Fruit fly (Drosophila melanogaster) whole organism, embryonic: ENCODE data around the gene CG5107.

ENCODE experiments used
- ATbp ChIP-seq: fragments of 200-800 bp; sonication (Bioruptor generic); optimal IDR thresholded peaks from 2 replicates; lab custom pipeline; 2017; ENCODE audit warnings: missing biosample characterization, mild to moderate bottlenecking, missing genetic modification characterization, missing genetic modification reagents
- Aef1 ChIP-seq: fragments of 200-800 bp; sonication (Bioruptor generic); IDR thresholded peaks from 3 replicates; pipeline ENCODE4 v1.3.6; 2022; ENCODE audit warnings: missing biosample characterization, missing genetic modification characterization
- CG12299 ChIP-seq: fragments of 200-800 bp; sonication (Bioruptor generic); optimal IDR thresholded peaks from 2 replicates; lab custom pipeline; 2018; ENCODE audit warnings: missing biosample characterization, mild to moderate bottlenecking, missing genetic modification characterization
- CG12769 ChIP-seq: fragments of 200-800 bp; sonication (Bioruptor generic); optimal IDR thresholded peaks from 2 replicates; lab custom pipeline; 2019; ENCODE audit warnings: missing biosample characterization, mild to moderate bottlenecking, missing genetic modification characterization, moderate library complexity
- CG14050 ChIP-seq: fragments of 200-800 bp; sonication (Bioruptor generic); IDR thresholded peaks from 3 replicates; pipeline ENCODE4 v1.3.6; 2022; ENCODE audit warnings: missing biosample characterization, missing genetic modification characterization
- CG17612 ChIP-seq: fragments of 200-800 bp; sonication (Bioruptor generic); IDR thresholded peaks from 2 replicates; pipeline ENCODE4 v1.3.6; 2022; ENCODE audit warnings: missing biosample characterization, missing genetic modification characterization
- CG17829 ChIP-seq: fragments of 200-800 bp; optimal IDR thresholded peaks from 2 replicates; lab custom pipeline; 2019; ENCODE audit warnings: missing biosample characterization, mild to moderate bottlenecking, missing genetic modification characterization, moderate library complexity
- CG1792 ChIP-seq: fragments of 200-800 bp; sonication (Bioruptor generic); optimal IDR thresholded peaks from 2 replicates; lab custom pipeline; 2016; ENCODE audit warnings: missing biosample characterization, missing genetic modification characterization
- CG2678 ChIP-seq: fragments of 200-800 bp; sonication (Bioruptor generic); optimal IDR thresholded peaks from 3 replicates; lab custom pipeline; 2019; ENCODE audit warnings: missing biosample characterization, mild to moderate bottlenecking, missing genetic modification characterization, moderate library complexity
- CG30020 ChIP-seq: fragments of 200-800 bp; optimal IDR thresholded peaks from 2 replicates; lab custom pipeline; 2019; ENCODE audit warnings: missing biosample characterization, mild to moderate bottlenecking, missing genetic modification characterization, moderate library complexity
- CG32532 ChIP-seq: fragments of 200-800 bp; sonication (Bioruptor generic); IDR thresholded peaks from 2 replicates; pipeline ENCODE4 v1.3.6; 2022; ENCODE audit warnings: missing biosample characterization, missing genetic modification characterization
- CG34376 ChIP-seq: fragments of 200-800 bp; sonication (Bioruptor generic); optimal IDR thresholded peaks from 2 replicates; lab custom pipeline; 2018; ENCODE audit warnings: missing biosample characterization, mild to moderate bottlenecking, missing genetic modification characterization
- CG3838 ChIP-seq: fragments of 200-800 bp; sonication (Bioruptor generic); optimal IDR thresholded peaks from 3 replicates; lab custom pipeline; 2016; ENCODE audit warnings: missing biosample characterization, missing genetic modification characterization
- CG4360 ChIP-seq: fragments of 200-800 bp; sonication (Bioruptor generic); IDR thresholded peaks from 2 replicates; pipeline ENCODE4 v1.3.6; 2022; ENCODE audit warnings: missing biosample characterization, missing genetic modification characterization
- CG4404 ChIP-seq: fragments of 200-800 bp; sonication (Bioruptor generic); IDR thresholded peaks from 2 replicates; pipeline ENCODE4 v1.3.6; 2022; ENCODE audit warnings: missing biosample characterization, missing genetic modification characterization
- CG6254 ChIP-seq: fragments of 200-800 bp; sonication (Bioruptor generic); optimal IDR thresholded peaks from 3 replicates; lab custom pipeline; 2017; ENCODE audit warnings: mild to moderate bottlenecking, missing biosample characterization, missing genetic modification reagents, missing genetic modification characterization
- CG7928 ChIP-seq: fragments of 200-800 bp; sonication (Bioruptor generic); optimal IDR thresholded peaks from 2 replicates; lab custom pipeline; 2017; ENCODE audit warnings: missing biosample characterization, mild to moderate bottlenecking, missing genetic modification characterization
- CG9215 ChIP-seq: fragments of 200-800 bp; sonication (Bioruptor generic); IDR thresholded peaks from 2 replicates; pipeline ENCODE4 v1.3.6; 2022; ENCODE audit warnings: missing biosample characterization, missing genetic modification characterization
- CrebB ChIP-seq: fragments of 200-800 bp; sonication (Bioruptor generic); optimal IDR thresholded peaks from 3 replicates; lab custom pipeline; 2018; ENCODE audit warnings: missing biosample characterization, mild to moderate bottlenecking, missing genetic modification characterization
- D ChIP-seq, 2 experiments: fragments of 200-800 bp in 1 of 2; fragments of >200 bp in 1 of 2; sonication (Bioruptor generic) in 1 of 2; optimal IDR thresholded peaks; 2 replicates in 1 of 2; 3 replicates in 1 of 2; lab custom pipeline; 2017; ENCODE audit warnings: mild to moderate bottlenecking in 1 of 2, missing biosample characterization in 1 of 2, missing genetic modification characterization in 1 of 2, missing genetic modification reagents in 1 of 2
- Doc2 ChIP-seq: fragments of 200-800 bp; sonication (Bioruptor generic); IDR thresholded peaks from 2 replicates; pipeline ENCODE4 v1.3.6; 2022; ENCODE audit warnings: missing biosample characterization, missing genetic modification characterization
- GATAe ChIP-seq: fragments of 200-800 bp; sonication (Bioruptor generic); conservative IDR thresholded peaks from 2 replicates; pipeline ENCODE4 v1.3.6; 2022; ENCODE audit warnings: missing biosample characterization, missing genetic modification characterization
- HLHmδ ChIP-seq: fragments of 200-800 bp; sonication (Bioruptor generic); optimal IDR thresholded peaks from 2 replicates; lab custom pipeline; 2018; ENCODE audit warnings: missing biosample characterization, mild to moderate bottlenecking, missing genetic modification characterization, moderate library complexity
- Hsf ChIP-seq: fragments of 200-800 bp; sonication (Bioruptor generic); optimal IDR thresholded peaks from 3 replicates; lab custom pipeline; 2016; ENCODE audit warnings: missing biosample characterization, missing genetic modification characterization
- Myb ChIP-seq: fragments of 200-800 bp; sonication (Bioruptor generic); optimal IDR thresholded peaks from 2 replicates; lab custom pipeline; 2016; ENCODE audit warnings: missing biosample characterization, missing genetic modification characterization
- NfI ChIP-seq: fragments of 200-800 bp; sonication (Bioruptor generic); optimal IDR thresholded peaks from 3 replicates; lab custom pipeline; 2018; ENCODE audit warnings: missing biosample characterization, mild to moderate bottlenecking, missing genetic modification characterization, moderate library complexity
- Oli ChIP-seq: fragments of 200-800 bp; sonication (Bioruptor generic); optimal IDR thresholded peaks from 2 replicates; lab custom pipeline; 2018; ENCODE audit warnings: missing biosample characterization, mild to moderate bottlenecking, missing genetic modification characterization, moderate library complexity
- Ravus ChIP-seq: fragments of 200-800 bp; sonication (Bioruptor generic); IDR thresholded peaks from 2 replicates; pipeline ENCODE4 v1.3.6; 2022; ENCODE audit warnings: missing biosample characterization, missing genetic modification characterization
- abd-A ChIP-seq: fragments of 200-800 bp; sonication (Bioruptor generic); optimal IDR thresholded peaks from 3 replicates; lab custom pipeline; 2019; ENCODE audit warnings: missing biosample characterization, mild to moderate bottlenecking, missing genetic modification characterization, moderate library complexity
- ac ChIP-seq: fragments of 200-800 bp; sonication (Bioruptor generic); optimal IDR thresholded peaks from 3 replicates; lab custom pipeline; 2017; ENCODE audit warnings: missing biosample characterization, mild to moderate bottlenecking, missing genetic modification characterization
- bsh ChIP-seq, 2 experiments: fragments of 200-800 bp; sonication (Bioruptor generic); optimal IDR thresholded peaks; 2 replicates each; lab custom pipeline; 2017 to 2018; ENCODE audit warnings: mild to moderate bottlenecking in 2 of 2, missing biosample characterization in 2 of 2, missing genetic modification characterization in 2 of 2, moderate library complexity in 1 of 2
- chif ChIP-seq, 2 experiments: fragments of 200-800 bp; sonication (Bioruptor generic); optimal IDR thresholded peaks; 3 replicates each; lab custom pipeline; 2016; ENCODE audit warnings: missing biosample characterization in 2 of 2, missing genetic modification characterization in 2 of 2
- da ChIP-seq: fragments of 200-800 bp; sonication (Bioruptor generic); optimal IDR thresholded peaks from 2 replicates; lab custom pipeline; 2016; ENCODE audit warnings: missing biosample characterization, missing genetic modification characterization
- dati ChIP-seq: fragments of 200-800 bp; sonication (Bioruptor generic); IDR thresholded peaks from 2 replicates; pipeline ENCODE4 v1.3.6; 2022; ENCODE audit warnings: missing biosample characterization, missing genetic modification characterization
- dimm ChIP-seq: fragments of 200-800 bp; sonication (Bioruptor generic); IDR thresholded peaks from 2 replicates; pipeline ENCODE4 v1.3.6; 2022; ENCODE audit warnings: missing biosample characterization, missing genetic modification characterization
- ewg ChIP-seq: fragments of 200-800 bp; sonication (Bioruptor generic); optimal IDR thresholded peaks from 3 replicates; lab custom pipeline; 2017; ENCODE audit warnings: mild to moderate bottlenecking, missing biosample characterization, missing genetic modification reagents, missing genetic modification characterization
- exex ChIP-seq: fragments of 200-800 bp; sonication (Bioruptor generic); optimal IDR thresholded peaks from 4 replicates; lab custom pipeline; 2018; ENCODE audit warnings: missing biosample characterization, mild to moderate bottlenecking, missing genetic modification characterization, moderate library complexity
- fd102C ChIP-seq: fragments of 200-800 bp; sonication (Bioruptor generic); optimal IDR thresholded peaks from 2 replicates; lab custom pipeline; 2018; ENCODE audit warnings: missing biosample characterization, mild to moderate bottlenecking, missing genetic modification characterization, moderate library complexity
- klu ChIP-seq: fragments of 200-800 bp; sonication (Bioruptor generic); IDR thresholded peaks from 2 replicates; pipeline ENCODE4 v1.3.6; 2022; ENCODE audit warnings: missing biosample characterization, missing genetic modification characterization
- kni ChIP-seq: fragments of 200-800 bp; sonication (Bioruptor generic); optimal IDR thresholded peaks from 3 replicates; lab custom pipeline; 2017; ENCODE audit warnings: mild to moderate bottlenecking, missing biosample characterization, missing genetic modification reagents, missing genetic modification characterization
- nerfin-2 ChIP-seq: fragments of 200-800 bp; sonication (Bioruptor generic); IDR thresholded peaks from 2 replicates; pipeline ENCODE4 v1.3.6; 2022; ENCODE audit warnings: missing biosample characterization, missing genetic modification characterization; ENCODE audit not compliant: partially characterized antibody
- pan ChIP-seq, 4 experiments: fragments of >200 bp in 3 of 4; fragments of 200-800 bp in 1 of 4; sonication (Bioruptor generic) in 1 of 4; optimal IDR thresholded peaks in 3 of 4; IDR thresholded peaks in 1 of 4; 2 replicates each; pipeline versions ENCODE4 v1.3.6 to Lab custom; 2017 to 2022; ENCODE audit warnings: missing biosample characterization in 2 of 4, missing genetic modification characterization in 2 of 4, mixed read lengths in 1 of 4
- psq ChIP-seq: fragments of 200-800 bp; sonication (Bioruptor generic); optimal IDR thresholded peaks from 2 replicates; lab custom pipeline; 2017; ENCODE audit warnings: missing biosample characterization, missing genetic modification characterization
- ranshi ChIP-seq: fragments of 200-800 bp; sonication (Bioruptor generic); IDR thresholded peaks from 2 replicates; pipeline ENCODE4 v1.3.6; 2022; ENCODE audit warnings: missing biosample characterization, missing genetic modification characterization
- seq ChIP-seq: fragments of 200-800 bp; sonication (Bioruptor generic); IDR thresholded peaks from 2 replicates; pipeline ENCODE4 v1.3.6; 2022; ENCODE audit warnings: missing biosample characterization, missing genetic modification characterization
- sug ChIP-seq: fragments of 200-800 bp; optimal IDR thresholded peaks from 2 replicates; lab custom pipeline; 2019; ENCODE audit warnings: missing biosample characterization, mild to moderate bottlenecking, missing genetic modification characterization, moderate library complexity
- tx ChIP-seq: fragments of 200-800 bp; sonication (Bioruptor generic); optimal IDR thresholded peaks from 2 replicates; lab custom pipeline; 2016; ENCODE audit warnings: missing biosample characterization, missing genetic modification characterization

Gene CG5107

DNA sequence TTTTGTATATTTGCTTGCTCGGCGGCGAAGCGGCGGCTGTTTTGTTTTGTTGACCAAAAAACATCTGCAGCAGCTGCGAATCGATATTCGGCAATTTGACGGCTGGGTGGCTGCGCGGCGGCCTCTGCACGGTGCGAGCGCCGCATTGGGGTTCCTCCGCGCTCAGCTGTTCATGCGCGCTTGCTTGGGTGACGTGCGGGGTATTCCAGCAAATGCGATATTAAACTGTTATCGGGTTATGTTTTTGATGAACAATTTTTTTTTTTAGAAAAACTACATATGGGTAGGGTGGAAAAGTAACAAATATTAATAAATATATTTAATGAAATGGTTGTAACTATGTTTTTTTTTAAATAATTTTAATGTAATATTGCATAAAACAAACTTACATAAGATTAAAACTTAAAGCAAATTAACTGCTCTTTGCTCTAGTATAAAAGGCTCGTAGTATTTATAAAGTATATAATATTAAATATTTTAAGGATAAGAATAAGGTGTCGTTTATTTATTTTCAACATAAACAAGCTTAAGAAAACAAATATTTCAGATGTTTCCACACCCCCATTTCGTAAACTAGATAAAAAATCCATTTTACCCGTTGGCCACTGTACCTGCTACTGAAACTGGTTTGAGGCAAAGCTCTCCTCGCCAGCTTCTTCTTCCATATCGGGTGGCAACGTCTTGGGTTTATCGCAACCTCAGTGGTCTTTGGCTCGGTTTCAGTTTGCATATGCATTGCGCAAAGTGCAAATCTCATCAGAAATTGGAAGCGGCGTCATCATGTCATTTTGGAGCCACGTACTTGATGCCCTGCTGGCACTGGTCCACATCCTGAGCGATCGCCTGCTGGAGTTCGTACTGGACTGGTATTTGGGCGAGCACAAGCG is 14.0 kb upstream of the CG5107 start, which contains the start of the genes Gnpat and CG5112 (continued):
- peak; percentile 78 for TF ChIP-seq HLHmδ (GFP tag; lab: Kevin White, UChicago)
- peak; percentile 6 for TF ChIP-seq abd-A (tag; lab: Kevin White, UChicago)
- TF ChIP-seq CG1792 (GFP tag; lab: Kevin White, UChicago), result peak; percentile 98
- peak; percentile 64 for TF ChIP-seq sug (tag; lab: Kevin White, UChicago)
- TF ChIP-seq CG3838 (GFP tag; lab: Kevin White, UChicago), result no peak
- TF ChIP-seq CG17829 (tag; lab: Kevin White, UChicago), result peak; percentile 47
- no peak for TF ChIP-seq klu (GFP tag; lab: Robert Waterston, UW)
- peak; percentile 10 for TF ChIP-seq CG34376 (GFP tag; lab: Kevin White, UChicago)
- TF ChIP-seq tx (GFP tag; lab: Kevin White, UChicago), result peak; percentile 25
- TF ChIP-seq CG32532, result peak; percentile 83
- peak; percentile 96 for TF ChIP-seq ac (GFP tag; lab: Kevin White, UChicago)
- peak; percentile 47; the same call in 2 of the 3 replicates for TF ChIP-seq CG14050 (GFP tag; lab: Robert Waterston, UW)
- peak in 1 of 2 experiments; percentile 7 for TF ChIP-seq chif (GFP tag; optimal IDR thresholded peaks at IDR 0.05; lab: Kevin White, UChicago)
- TF ChIP-seq Myb (GFP tag; lab: Kevin White, UChicago), result peak; percentile 5
- peak; percentile 82 for TF ChIP-seq da (GFP tag; lab: Kevin White, UChicago)
- peak; percentile 4 for TF ChIP-seq CrebB (tag; lab: Kevin White, UChicago)
- no peak for TF ChIP-seq psq (GFP tag; lab: Kevin White, UChicago)
- 0 out of 2 replicates have a peak, but pooled peaks have one; percentile 11 for TF ChIP-seq ranshi (GFP tag; lab: Robert Waterston, UW)
- no peak for TF ChIP-seq ATbp (GFP tag; lab: Kevin White, UChicago)
- peak; percentile 33; the same call in 1 of the 2 replicates for TF ChIP-seq dimm (GFP tag; lab: Robert Waterston, UW)
- no peak for TF ChIP-seq CG4360
- TF ChIP-seq Aef1 (GFP tag; lab: Robert Waterston, UW), result peak; percentile 65
- no peak for TF ChIP-seq pan (optimal IDR thresholded peaks at IDR 0.05; lab: Kevin White, UChicago)
- TF ChIP-seq pan (GFP tag; optimal IDR thresholded peaks at IDR 0.05 in 1 of 2, IDR thresholded peaks at IDR 0.05 in 1 of 2), result peak in 1 of 2 experiments; percentile 80
- no peak for TF ChIP-seq Oli (tag; lab: Kevin White, UChicago)
- peak; percentile 64 for TF ChIP-seq CG2678 (tag; lab: Kevin White, UChicago)
- no peak for TF ChIP-seq dati
- TF ChIP-seq D (optimal IDR thresholded peaks at IDR 0.05; lab: Kevin White, UChicago), result no peak
- TF ChIP-seq D (GFP tag; optimal IDR thresholded peaks at IDR 0.05; lab: Kevin White, UChicago), result peak; percentile 2
- peak; percentile 71 for TF ChIP-seq nerfin-2 (GFP tag; lab: Robert Waterston, UW)
- TF ChIP-seq CG9215 (GFP tag; lab: Robert Waterston, UW), result peak; percentile 62
- no peak for TF ChIP-seq exex (tag; lab: Kevin White, UChicago)
- TF ChIP-seq fd102C, result no peak
- TF ChIP-seq CG7928 (GFP tag; lab: Kevin White, UChicago), result no peak
- TF ChIP-seq bsh (GFP tag; optimal IDR thresholded peaks at IDR 0.05; lab: Kevin White, UChicago), result peak; percentile 20 to 34
- TF ChIP-seq CG6254, result peak; percentile 25
- TF ChIP-seq CG12299 (tag; lab: Kevin White, UChicago), result peak; percentile 62
- TF ChIP-seq CG30020, result peak; percentile 72
- TF ChIP-seq seq, result no peak; the same call in 1 of the 2 replicates
- TF ChIP-seq kni (GFP tag; lab: Kevin White, UChicago), result no peak
- TF ChIP-seq GATAe (GFP tag; lab: Robert Waterston, UW), result no peak; the same call in 1 of the 2 replicates
- TF ChIP-seq Doc2 (GFP tag; lab: Robert Waterston, UW), result no peak
- TF ChIP-seq ewg (GFP tag; lab: Kevin White, UChicago), result peak; percentile 78
- peak; percentile 49; the same call in 1 of the 2 replicates for TF ChIP-seq CG17612 (GFP tag; lab: Robert Waterston, UW)
- peak; percentile 57 for TF ChIP-seq Hsf (GFP tag; lab: Kevin White, UChicago)
- no peak for TF ChIP-seq Ravus (GFP tag; lab: Robert Waterston, UW)
- TF ChIP-seq CG12769 (tag; lab: Kevin White, UChicago), result peak; percentile 50
- TF ChIP-seq NfI, result peak; percentile 51
- peak; percentile 63 for TF ChIP-seq CG4404
